Worm (Caenorhabditis elegans): Measurements from ENCODE around the gene cyn-6.

The cyn-6 gene

DNA sequence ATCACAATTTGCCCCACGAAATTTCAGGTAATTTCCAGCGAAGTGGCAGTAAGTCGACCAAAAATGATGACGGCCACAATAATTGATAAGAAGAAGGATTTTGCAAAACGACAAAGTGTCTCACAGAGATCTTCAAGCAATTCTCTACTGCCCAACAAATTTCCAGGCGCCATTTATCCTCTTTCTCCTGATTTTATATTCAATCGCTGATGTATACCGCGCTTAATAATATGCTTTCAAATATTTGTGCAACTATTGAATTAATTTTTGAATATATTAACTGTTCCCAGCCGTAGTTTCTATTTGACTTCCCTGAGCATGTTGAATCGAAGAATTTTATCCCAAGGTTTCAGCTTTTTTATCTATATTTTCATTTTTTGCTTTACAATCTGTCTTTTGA, 2.3 kb upstream of the cyn-6 start, which contains the start of gene tpst-2:
Gene tpst-2, plus strand, starts transcription at position 301 of the 400 bp plus-strand sequence.
- TF ChIP-seq ref-2 (tag; optimal IDR thresholded peaks at IDR 0.05) = no peak
- TF ChIP-seq fax-1 (tag; optimal IDR thresholded peaks at IDR 0.05) = no peak
- no peak for TF ChIP-seq K09A11.1 (tag; optimal IDR thresholded peaks at IDR 0.05; ENCODE audit: insufficient read depth)
- no peak for TF ChIP-seq ceh-22 (tag; optimal IDR thresholded peaks at IDR 0.05)
- TF ChIP-seq hlh-13 (GFP tag; optimal IDR thresholded peaks at IDR 0.05) = no peak
- no peak for TF ChIP-seq tbx-2 (tag; optimal IDR thresholded peaks at IDR 0.05)

DNA sequence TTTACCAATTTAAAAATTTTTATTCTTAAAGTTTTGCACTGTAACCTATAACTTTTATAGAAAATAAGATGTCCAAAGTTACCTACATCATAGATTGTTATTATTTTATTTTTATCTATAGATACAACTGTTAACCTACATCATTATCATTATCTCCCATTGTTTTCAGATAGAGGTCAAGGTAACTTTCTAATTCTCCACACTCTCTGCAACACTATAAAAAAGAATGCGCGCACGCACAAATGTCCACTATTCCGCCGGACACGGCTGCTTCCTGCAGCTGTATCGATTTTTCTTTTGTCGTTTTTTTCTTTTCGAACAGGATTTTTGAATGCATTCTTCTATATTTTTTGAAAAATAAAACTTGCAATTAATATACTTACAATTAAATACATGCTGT, 539 bp upstream of the cyn-6 start:
- TF ChIP-seq elt-2 (tag; optimal IDR thresholded peaks at IDR 0.05) (peak; percentile 83), ceh-48 (tag; optimal IDR thresholded peaks at IDR 0.05) (peak; percentile 3), ceh-2 (tag; optimal IDR thresholded peaks at IDR 0.05) (no peak), unc-86 (tag; optimal IDR thresholded peaks at IDR 0.05) (no peak), sdc-2 (tag; optimal IDR thresholded peaks at IDR 0.05) (no peak), ceh-45 (GFP tag; IDR thresholded peaks at IDR 0.05) (no peak), K09A11.1 (tag; optimal IDR thresholded peaks at IDR 0.05; ENCODE audit: insufficient read depth) (no peak), ceh-18 (tag; optimal IDR thresholded peaks at IDR 0.05) (no peak), elt-4 (tag; optimal IDR thresholded peaks at IDR 0.05) (no peak), ceh-14 (tag; optimal IDR thresholded peaks at IDR 0.05) (no peak), ahr-1 (tag; optimal IDR thresholded peaks at IDR 0.05) (no peak), zip-5 (tag; optimal IDR thresholded peaks at IDR 0.05) (no peak)

DNA sequence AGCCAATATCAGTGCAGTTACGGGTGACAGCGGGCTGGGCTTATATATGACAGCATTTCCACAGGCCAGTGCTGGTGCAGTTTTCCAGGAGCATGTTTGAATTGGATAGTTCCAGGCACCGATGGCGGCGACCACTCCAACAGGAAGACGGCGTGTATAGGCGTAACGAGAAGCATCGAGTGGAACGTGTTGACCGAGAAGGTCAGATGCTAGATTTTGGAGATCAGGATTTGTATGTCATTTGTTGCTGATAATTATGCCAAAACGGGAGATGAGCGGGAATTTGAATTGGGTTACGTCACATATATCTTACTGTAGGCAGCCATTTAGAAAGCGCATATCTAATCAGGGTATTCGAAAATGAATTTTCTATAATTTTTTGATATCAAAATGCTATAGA, 2.2 kb downstream of the cyn-6 start:
- TF ChIP-seq pqm-1 (tag; optimal IDR thresholded peaks at IDR 0.05) = no peak
- TF ChIP-seq che-1 (tag; optimal IDR thresholded peaks at IDR 0.05) = no peak
- no peak for TF ChIP-seq ceh-9 (tag; optimal IDR thresholded peaks at IDR 0.05)

DNA sequence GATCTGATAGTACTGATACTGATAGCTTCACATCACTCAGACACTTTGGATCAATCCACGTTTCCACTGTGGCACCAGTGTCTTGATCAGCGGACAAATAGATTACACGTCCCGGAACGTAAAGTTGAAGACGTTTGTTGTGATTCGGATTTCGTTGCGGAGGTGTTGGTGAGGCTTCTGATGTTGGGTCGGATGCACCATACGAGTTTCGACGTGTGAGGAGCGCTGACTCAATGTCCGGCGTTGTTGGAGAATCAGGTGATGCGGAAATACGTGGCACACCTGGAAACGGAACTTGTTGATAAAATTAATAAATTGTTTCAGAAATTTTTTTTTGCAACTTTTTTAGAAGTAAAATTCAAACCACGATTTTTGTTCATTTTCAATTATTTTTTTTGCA, 5.6 kb downstream of the cyn-6 start, which contains the start of gene alh-11:
Gene alh-11, minus strand, starts transcription at position 101 of the 400 bp plus-strand sequence.
- TF ChIP-seq ets-4 (tag; optimal IDR thresholded peaks at IDR 0.05) (no peak), odd-2 (tag; optimal IDR thresholded peaks at IDR 0.05) (no peak), gmeb-2 (tag; optimal IDR thresholded peaks at IDR 0.05) (no peak), nfya-1 (tag; optimal IDR thresholded peaks at IDR 0.05) (no peak), ceh-19 (GFP tag; optimal IDR thresholded peaks at IDR 0.05) (no peak), elt-4 (tag; optimal IDR thresholded peaks at IDR 0.05) (no peak), eyg-1 (tag; optimal IDR thresholded peaks at IDR 0.05) (no peak), ceh-2 (tag; optimal IDR thresholded peaks at IDR 0.05) (no peak), ceh-30 (tag; optimal IDR thresholded peaks at IDR 0.05) (no peak), fkh-10 (GFP tag; optimal IDR thresholded peaks at IDR 0.05) (no peak), unc-86 (tag; optimal IDR thresholded peaks at IDR 0.05) (no peak), hlh-15 (tag; optimal IDR thresholded peaks at IDR 0.05) (no peak), ceh-22 (tag; optimal IDR thresholded peaks at IDR 0.05) (no peak), pag-3 (tag; optimal IDR thresholded peaks at IDR 0.05; ENCODE audit: borderline replicate concordance) (no peak), unc-55 (GFP tag; optimal IDR thresholded peaks at IDR 0.05) (no peak), ceh-9 (tag; optimal IDR thresholded peaks at IDR 0.05) (no peak), ceh-45 (GFP tag; IDR thresholded peaks at IDR 0.05) (no peak), mec-3 (tag; optimal IDR thresholded peaks at IDR 0.05; ENCODE audit: borderline replicate concordance) (no peak), madf-2 (tag; optimal IDR thresholded peaks at IDR 0.05) (no peak), tbx-2 (tag; optimal IDR thresholded peaks at IDR 0.05) (no peak)

DNA sequence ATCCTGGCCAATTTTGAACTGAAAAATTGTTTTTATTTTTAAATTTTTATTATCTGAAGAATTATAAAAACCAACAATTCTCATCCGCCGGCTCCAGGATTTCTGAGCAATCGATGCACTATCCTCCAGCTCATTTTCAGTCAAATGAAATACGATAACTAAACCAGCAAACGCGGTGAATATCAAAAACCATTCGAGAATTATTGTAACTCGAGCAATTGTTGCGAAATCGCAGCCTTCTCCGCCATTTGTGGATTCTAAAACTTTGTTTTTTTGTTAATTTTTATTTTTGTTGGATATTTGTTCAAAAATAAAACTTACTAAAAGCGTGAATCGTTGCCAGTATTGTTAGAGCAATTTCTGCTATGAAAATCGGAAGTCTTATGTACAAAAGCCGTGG, 9.3 kb downstream of the cyn-6 start:
- no peak for TF ChIP-seq pag-3 (tag; optimal IDR thresholded peaks at IDR 0.05; ENCODE audit: borderline replicate concordance)
- no peak for TF ChIP-seq hlh-30 (tag; optimal IDR thresholded peaks at IDR 0.05; ENCODE audit: insufficient read depth)
- no peak for TF ChIP-seq gmeb-2 (tag; optimal IDR thresholded peaks at IDR 0.05)

All from whole organism, late embryonic.